Worm (Caenorhabditis elegans) whole organism, late embryonic: ENCODE measurements around the gene srx-118.

Experiments
- K09A11.1 ChIP-seq: sonication (generic microtip); optimal IDR thresholded peaks from 2 replicates; lab custom pipeline; 2017; ENCODE audit warnings: antibody characterized with exemption, mild to moderate bottlenecking, missing genetic modification characterization, missing compliant biosample characterization; ENCODE audit not compliant: insufficient read depth
- ama-1 ChIP-seq: fragments of 150-350 bp; optimal IDR thresholded peaks from 2 replicates; lab custom pipeline; 2014
- ceh-2 ChIP-seq: sonication (generic microtip); optimal IDR thresholded peaks from 2 replicates; lab custom pipeline; 2016; ENCODE audit warnings: missing genotype, missing genetic modification characterization, missing compliant biosample characterization
- lin-11 ChIP-seq: fragments of 200-800 bp; sonication (Bioruptor generic); optimal IDR thresholded peaks from 2 replicates; lab custom pipeline; 2018; ENCODE audit warnings: mild to moderate bottlenecking, missing genetic modification characterization, missing compliant biosample characterization
- nhr-11 ChIP-seq: fragments of 150-350 bp; optimal IDR thresholded peaks from 2 replicates; lab custom pipeline; 2014; ENCODE audit warnings: missing biosample characterization, missing genetic modification characterization

ce11 chrII:12511866-12512265 lies 13.8 kb upstream of the srx-118 start, which contains the start of gene srh-73:
- TF ChIP-seq lin-11 (tag; lab: Kevin White, UChicago) (no peak), K09A11.1 (tag; lab: Kevin White, UChicago) (no peak), nhr-11 (tag; lab: Kevin White, UChicago) (no peak), ceh-2 (tag; lab: Kevin White, UChicago) (no peak), ama-1 (lab: Kevin White, UChicago) (no peak)
